Worm (Caenorhabditis elegans): Measurements from ENCODE around the gene C25F9.2.

- no peak for TF ChIP-seq madf-3 (GFP tag; IDR thresholded peaks at IDR 0.05)
- no peak for TF ChIP-seq rec-8 (tag; optimal IDR thresholded peaks at IDR 0.05)
- TF ChIP-seq ama-1 (optimal IDR thresholded peaks at IDR 0.05): no peak
- no peak for TF ChIP-seq ama-1 (GFP tag; optimal IDR thresholded peaks at IDR 0.05)
- no peak for TF ChIP-seq somi-1 (GFP tag; optimal IDR thresholded peaks at IDR 0.05)
- no peak for TF ChIP-seq ceh-91 (GFP tag; IDR thresholded peaks at IDR 0.05)
These were observed 34.4 kb downstream of the C25F9.2 start, which contains the start of the genes Y43F8B.13 and Y43F8B.14 for ce11 chrV:19455650-19456049.
